Fruit fly (Drosophila melanogaster) S2 (cell line): ENCODE data around the gene p130CAS.

ENCODE experiments used
- CG8478 ChIP-seq: fragments of >200 bp; optimal IDR thresholded peaks from 2 replicates; lab custom pipeline; 2018
- CTCF ChIP-seq, 2 experiments: fragments of >200 bp; optimal IDR thresholded peaks; 2 replicates each; lab custom pipeline; 2018

- TF ChIP-seq CG8478 (lab: Kevin White, UChicago) (no peak), CTCF (optimal IDR thresholded peaks at IDR 0.05; lab: Kevin White, UChicago) (no peak)
Measured at dm6 chr3L:180262-180543, 27.5 kb downstream of the p130CAS start.
